Worm (Caenorhabditis elegans): ENCODE results near the gene ZC239.13.

DNA sequence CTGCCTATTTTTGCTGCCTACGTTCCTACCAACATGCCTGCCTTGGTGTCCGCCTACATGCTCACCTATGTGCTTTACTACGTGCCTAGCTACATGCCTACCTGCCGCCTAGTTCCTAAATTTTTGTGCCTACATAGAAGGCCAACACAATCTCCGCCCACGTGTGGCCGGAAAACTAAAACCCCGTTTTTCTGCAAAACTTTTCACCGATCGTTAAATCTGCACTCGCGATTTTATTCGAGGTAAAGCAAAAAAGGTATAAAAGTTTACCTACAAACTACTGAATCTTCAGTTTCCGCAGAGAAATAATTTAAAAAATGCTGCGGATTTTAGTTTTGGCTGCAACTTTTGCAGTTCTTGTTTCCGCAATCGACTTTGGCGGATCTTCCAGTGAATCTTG is 26.8 kb upstream of the ZC239.13 start, which contains the start of gene clec-124:
- TF ChIP-seq nhr-28 (tag; optimal IDR thresholded peaks at IDR 0.05) (no peak), nhr-76 (tag; optimal IDR thresholded peaks at IDR 0.05) (no peak), nfya-1 (tag; optimal IDR thresholded peaks at IDR 0.05; ENCODE audit: insufficient read depth) (no peak), pha-4 (tag; optimal IDR thresholded peaks at IDR 0.05) (no peak), fkh-10 (GFP tag; optimal IDR thresholded peaks at IDR 0.05) (no peak), mdl-1 (tag; optimal IDR thresholded peaks at IDR 0.05) (no peak), snpc-4 (tag; optimal IDR thresholded peaks at IDR 0.05) (no peak), R02D3.7 (tag; optimal IDR thresholded peaks at IDR 0.05) (no peak), egl-5 (tag; optimal IDR thresholded peaks at IDR 0.05) (no peak), aly-2 (tag; optimal IDR thresholded peaks at IDR 0.05) (no peak), unc-62 (GFP tag; optimal IDR thresholded peaks at IDR 0.05) (no peak), ceh-16 (tag; optimal IDR thresholded peaks at IDR 0.05) (no peak), nhr-237 (tag; optimal IDR thresholded peaks at IDR 0.05) (no peak)
